Fruit fly (Drosophila melanogaster) whole organism, wandering third instar larva: ENCODE measurements around the gene CG7332.

ENCODE experiments used
- CG32264 ChIP-seq: fragments of 200-800 bp; sonication (Bioruptor generic); optimal IDR thresholded peaks from 2 replicates; lab custom pipeline; 2016; ENCODE audit warnings: missing biosample characterization, missing genetic modification characterization
- CrebA ChIP-seq: fragments of 200-800 bp; sonication (Bioruptor generic); optimal IDR thresholded peaks from 2 replicates; lab custom pipeline; 2016; ENCODE audit warnings: missing biosample characterization, mild to moderate bottlenecking, missing genetic modification characterization, borderline replicate concordance
- Dif ChIP-seq: fragments of 200-275, 200-300 bp; sonication (Bioruptor generic); optimal IDR thresholded peaks from 2 replicates; lab custom pipeline; 2018; ENCODE audit warnings: missing biosample characterization, missing genetic modification characterization; ENCODE audit not compliant: partially characterized antibody
- Hnf4 ChIP-seq: fragments of 200-800 bp; sonication (Bioruptor generic); optimal IDR thresholded peaks from 2 replicates; lab custom pipeline; 2016; ENCODE audit warnings: missing biosample characterization, mild to moderate bottlenecking, missing genetic modification characterization
- Hr78 ChIP-seq: fragments of >200 bp; optimal IDR thresholded peaks from 2 replicates; lab custom pipeline; 2017; ENCODE audit warnings: missing biosample characterization, missing genetic modification characterization
- Hr83 ChIP-seq: fragments of 200-300 bp; sonication (Bioruptor generic); optimal IDR thresholded peaks from 2 replicates; lab custom pipeline; 2016; ENCODE audit warnings: missing biosample characterization, mild to moderate bottlenecking, missing genetic modification characterization, moderate library complexity; ENCODE audit not compliant: poor library complexity, severe bottlenecking
- Myc ChIP-seq: fragments of >200 bp; optimal IDR thresholded peaks from 2 replicates; lab custom pipeline; 2017
- N ChIP-seq: fragments of >200 bp; optimal IDR thresholded peaks from 2 replicates; lab custom pipeline; 2018; ENCODE audit warnings: missing biosample characterization, missing external identifiers, missing genetic modification characterization
- Sp1 ChIP-seq: fragments of 200-800 bp; sonication (Bioruptor generic); optimal IDR thresholded peaks from 3 replicates; lab custom pipeline; 2019; ENCODE audit warnings: missing biosample characterization, mild to moderate bottlenecking, missing genetic modification characterization, moderate library complexity
- brk ChIP-seq: fragments of 200-800 bp; sonication (Bioruptor generic); optimal IDR thresholded peaks from 2 replicates; lab custom pipeline; 2016; ENCODE audit warnings: missing biosample characterization, mild to moderate bottlenecking, missing genetic modification characterization
- dl ChIP-seq, 2 experiments: fragments of 175-275, 200-275 bp in 1 of 2; fragments of 200-275 bp in 1 of 2; sonication (Bioruptor generic); optimal IDR thresholded peaks; lab custom pipeline; 2018; ENCODE audit warnings: mild to moderate bottlenecking in 2 of 2, missing biosample characterization in 2 of 2, missing genetic modification characterization in 2 of 2, moderate library complexity in 2 of 2; ENCODE audit not compliant: partially characterized antibody in 2 of 2, insufficient read depth in 1 of 2
- ey ChIP-seq: fragments of 200-800 bp; sonication (Bioruptor generic); optimal IDR thresholded peaks from 2 replicates; lab custom pipeline; 2016; ENCODE audit warnings: missing biosample characterization, missing genetic modification characterization
- fru ChIP-seq: fragments of 200-800 bp; sonication (Bioruptor generic); optimal IDR thresholded peaks from 3 replicates; lab custom pipeline; 2016; ENCODE audit warnings: missing biosample characterization, mild to moderate bottlenecking, missing genetic modification characterization
- h ChIP-seq: fragments of 200-800 bp; sonication (Bioruptor generic); optimal IDR thresholded peaks from 3 replicates; lab custom pipeline; 2016; ENCODE audit warnings: missing biosample characterization, mild to moderate bottlenecking, missing genetic modification characterization
- pan ChIP-seq: fragments of >200 bp; optimal IDR thresholded peaks from 2 replicates; lab custom pipeline; 2017
- psq ChIP-seq: fragments of 200-800 bp; sonication (Bioruptor generic); optimal IDR thresholded peaks from 3 replicates; lab custom pipeline; 2017; ENCODE audit warnings: missing biosample characterization, mild to moderate bottlenecking, missing genetic modification characterization, moderate library complexity
- rgr ChIP-seq: fragments of 200-800 bp; sonication (Bioruptor generic); optimal IDR thresholded peaks from 3 replicates; lab custom pipeline; 2016; ENCODE audit warnings: missing biosample characterization, mild to moderate bottlenecking, missing genetic modification characterization
- sage ChIP-seq: fragments of 200-800 bp; sonication (Bioruptor generic); optimal IDR thresholded peaks from 2 replicates; lab custom pipeline; 2016; ENCODE audit warnings: missing biosample characterization, mild to moderate bottlenecking, missing genetic modification characterization
- tai ChIP-seq: sonication (Bioruptor generic); optimal IDR thresholded peaks from 2 replicates; lab custom pipeline; 2016; ENCODE audit warnings: missing biosample characterization, missing genetic modification characterization
- usp ChIP-seq: fragments of >200 bp; optimal IDR thresholded peaks from 2 replicates; lab custom pipeline; 2017; ENCODE audit warnings: missing biosample characterization, missing genetic modification characterization
- woc ChIP-seq: sonication (Bioruptor generic); optimal IDR thresholded peaks from 2 replicates; lab custom pipeline; 2016; ENCODE audit warnings: missing biosample characterization, mild to moderate bottlenecking, missing genetic modification characterization

Gene CG7332

DNA sequence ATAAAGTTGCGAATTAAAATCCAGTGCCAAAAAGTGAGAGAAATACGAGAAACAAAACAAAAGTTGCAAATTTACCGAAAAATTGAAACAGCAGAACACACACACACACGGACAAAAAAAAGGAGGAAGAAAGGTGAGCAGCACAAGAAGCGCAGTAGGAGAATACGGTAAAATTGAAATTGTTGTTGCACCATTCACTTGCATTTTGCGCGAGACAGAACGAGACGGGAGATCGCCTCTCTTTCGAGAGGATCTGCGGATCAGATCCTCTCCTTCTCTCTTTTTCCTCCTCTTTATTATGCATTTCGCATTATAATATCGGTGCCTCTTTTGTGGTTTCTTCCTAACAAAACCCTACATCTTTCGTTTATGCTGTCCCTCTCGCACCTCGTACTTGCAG, 46.6 kb downstream of the CG7332 start:
- no peak for TF ChIP-seq woc (GFP tag; lab: Kevin White, UChicago)
- TF ChIP-seq psq (GFP tag; lab: Kevin White, UChicago), result peak; percentile 82

DNA sequence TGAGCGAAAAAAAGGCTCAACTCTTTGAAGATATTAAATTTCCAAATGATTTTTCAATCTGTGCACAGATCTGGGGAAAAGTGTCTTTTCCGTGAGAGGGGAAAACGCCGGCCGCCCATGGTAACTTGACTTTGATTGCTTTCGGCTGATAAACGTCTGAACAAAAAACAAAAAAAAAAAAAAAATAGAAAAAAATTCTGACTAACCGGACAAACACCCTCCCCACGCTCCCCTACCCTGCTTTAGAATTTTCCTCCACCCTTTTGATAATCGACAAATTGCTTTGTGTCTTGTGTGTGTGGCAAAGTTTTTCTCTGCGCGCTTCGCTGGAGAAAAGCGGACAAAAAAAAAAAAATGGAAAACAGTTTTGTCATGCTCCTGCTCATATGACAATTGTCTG, 49.1 kb downstream of the CG7332 start:
- no peak for TF ChIP-seq pan (lab: Kevin White, UChicago)
- no peak for TF ChIP-seq woc (GFP tag; lab: Kevin White, UChicago)
- TF ChIP-seq tai, result no peak
- TF ChIP-seq brk, result no peak
- no peak for TF ChIP-seq fru
- TF ChIP-seq Myc (lab: Kevin White, UChicago), result no peak
- TF ChIP-seq Hr78 (GFP tag; lab: Kevin White, UChicago), result no peak
- TF ChIP-seq rgr (GFP tag; lab: Kevin White, UChicago), result no peak
- TF ChIP-seq dl (GFP tag; optimal IDR thresholded peaks at IDR 0.05; lab: Kevin White, UChicago; ENCODE audit: insufficient read depth in 1 of 2, partially characterized antibody in 2 of 2), result no peak
- no peak for TF ChIP-seq sage (GFP tag; lab: Kevin White, UChicago)
- no peak for TF ChIP-seq psq (GFP tag; lab: Kevin White, UChicago)
- no peak for TF ChIP-seq usp (GFP tag; lab: Kevin White, UChicago)
- no peak for TF ChIP-seq Sp1 (GFP tag; lab: Kevin White, UChicago)
- no peak for TF ChIP-seq Hr83
- no peak for TF ChIP-seq N (GFP tag; lab: Kevin White, UChicago)

DNA sequence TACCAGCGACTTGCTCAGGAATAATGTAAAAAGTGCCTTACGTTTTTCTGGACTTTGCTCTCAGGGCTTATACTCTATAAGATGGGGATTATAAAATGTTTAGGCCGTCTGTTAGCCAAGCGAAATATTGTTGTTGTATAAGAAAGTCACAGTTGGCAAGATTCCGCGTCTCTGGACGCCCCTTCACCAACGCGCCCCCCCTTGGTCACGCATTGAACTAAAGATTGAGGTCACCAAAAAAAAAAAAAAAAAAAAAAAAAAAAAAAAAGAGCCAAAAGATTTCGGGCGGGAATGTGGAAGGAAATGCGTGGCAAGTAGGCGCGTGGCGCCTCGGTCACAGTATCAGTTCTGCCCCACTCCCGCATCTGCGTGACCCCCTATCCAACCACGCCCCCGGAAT, 50.5 kb downstream of the CG7332 start:
- TF ChIP-seq rgr (GFP tag; lab: Kevin White, UChicago), result no peak
- TF ChIP-seq N (GFP tag; lab: Kevin White, UChicago), result no peak
- no peak for TF ChIP-seq fru
- no peak for TF ChIP-seq ey (GFP tag; lab: Kevin White, UChicago)
- TF ChIP-seq brk, result no peak
- TF ChIP-seq h (GFP tag; lab: Kevin White, UChicago), result no peak

DNA sequence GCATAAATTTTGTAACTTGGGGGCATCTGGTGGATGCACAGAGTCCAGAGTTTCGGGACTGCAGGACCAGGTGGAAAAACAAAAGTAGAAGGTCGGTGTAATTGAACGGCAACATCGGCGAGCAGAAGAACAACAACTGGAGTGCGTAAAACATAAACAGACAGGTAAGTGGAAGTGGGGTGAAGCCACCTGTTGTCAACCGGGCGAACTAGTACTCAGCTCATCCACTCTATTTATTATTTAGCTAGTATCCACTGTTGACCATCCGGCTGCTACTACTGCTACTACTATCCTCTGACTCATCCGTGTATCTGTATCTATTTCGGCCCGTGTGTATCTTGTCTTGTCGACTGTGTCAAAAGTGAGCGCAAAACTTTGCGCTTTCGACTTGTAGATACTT, 52.3 kb downstream of the CG7332 start:
- no peak for TF ChIP-seq pan (lab: Kevin White, UChicago)
- TF ChIP-seq Hr83, result no peak
- no peak for TF ChIP-seq h (GFP tag; lab: Kevin White, UChicago)
- no peak for TF ChIP-seq Dif
- TF ChIP-seq CG32264 (GFP tag; lab: Kevin White, UChicago), result no peak
- TF ChIP-seq rgr (GFP tag; lab: Kevin White, UChicago), result no peak
- TF ChIP-seq Hnf4 (GFP tag; lab: Kevin White, UChicago), result no peak
- no peak for TF ChIP-seq CrebA
- no peak for TF ChIP-seq Hr78 (GFP tag; lab: Kevin White, UChicago)
